Worm (Caenorhabditis elegans) whole organism, L4 larva: ENCODE data around the gene zip-12.
A peak's percentile ranks its signal among the peaks of the same experiment; 100 is the strongest.

Experiments used
- F10B5.3 ChIP-seq: sonication (generic microtip); optimal IDR thresholded peaks from 2 replicates; lab custom pipeline; 2016; ENCODE audit warnings: mild to moderate bottlenecking, missing genetic modification characterization, missing compliant biosample characterization
- F26F4.8 ChIP-seq: fragments of 200-800 bp; sonication (Bioruptor generic); conservative IDR thresholded peaks from 2 replicates; pipeline ENCODE4 v1.3.6; 2022; ENCODE audit warnings: missing genetic modification characterization, missing compliant biosample characterization
- F37D6.2 ChIP-seq: sonication (generic microtip); optimal IDR thresholded peaks from 2 replicates; lab custom pipeline; 2016; ENCODE audit warnings: mild to moderate bottlenecking, missing genetic modification characterization, missing compliant biosample characterization
- aha-1 ChIP-seq: fragments of 150-350 bp; peaks from one replicate; lab custom pipeline; 2014; ENCODE audit warnings: missing biosample characterization, missing genetic modification characterization
- aly-2 ChIP-seq: sonication (generic microtip); optimal IDR thresholded peaks from 2 replicates; lab custom pipeline; 2018; ENCODE audit warnings: missing biosample characterization, missing genetic modification characterization
- ama-1 ChIP-seq: fragments of 150-350 bp; optimal IDR thresholded peaks from 2 replicates; lab custom pipeline; 2014; ENCODE audit warnings: inconsistent platforms, mixed read lengths
- attf-4 ChIP-seq: sonication (generic microtip); optimal IDR thresholded peaks from 3 replicates; lab custom pipeline; 2017; ENCODE audit warnings: missing biosample characterization, missing genetic modification characterization
- ceh-20 ChIP-seq: fragments of 200-800 bp; sonication (Bioruptor generic); IDR thresholded peaks from 2 replicates; pipeline ENCODE4 v1.3.6; 2022; ENCODE audit warnings: missing genetic modification reagents, missing genetic modification characterization, missing compliant biosample characterization
- ceh-32 ChIP-seq: sonication (generic microtip); optimal IDR thresholded peaks from 2 replicates; lab custom pipeline; 2016; ENCODE audit warnings: mild to moderate bottlenecking, missing genetic modification characterization, missing compliant biosample characterization; ENCODE audit not compliant: poor library complexity
- ceh-82 ChIP-seq: sonication (generic microtip); optimal IDR thresholded peaks from 2 replicates; lab custom pipeline; 2017; ENCODE audit warnings: missing biosample characterization, missing genetic modification characterization
- cey-2 ChIP-seq: sonication (generic microtip); optimal IDR thresholded peaks from 3 replicates; lab custom pipeline; 2017; ENCODE audit warnings: missing genetic modification characterization, mild to moderate bottlenecking, missing compliant biosample characterization, antibody characterized with exemption, borderline replicate concordance; ENCODE audit not compliant: insufficient read depth
- ctbp-1 ChIP-seq: fragments of 200-800 bp; sonication (Bioruptor generic); IDR thresholded peaks from 2 replicates; pipeline ENCODE4 v1.3.6; 2022; ENCODE audit warnings: missing genetic modification reagents, missing genetic modification characterization, missing compliant biosample characterization
- daf-16 ChIP-seq, 3 experiments: sonication (generic microtip); optimal IDR thresholded peaks; 2 replicates each; lab custom pipeline; 2016 to 2017; ENCODE audit warnings: missing genetic modification characterization in 3 of 3, missing genetic modification reagents in 3 of 3, mild to moderate bottlenecking in 2 of 3, missing compliant biosample characterization in 2 of 3, missing biosample characterization in 1 of 3, moderate library complexity in 1 of 3
- daf-19 ChIP-seq: fragments of 200-800 bp; sonication (Bioruptor generic); conservative IDR thresholded peaks from 2 replicates; pipeline ENCODE4 v1.3.6; 2022; ENCODE audit warnings: missing genetic modification characterization, missing compliant biosample characterization
- dmd-8 ChIP-seq: fragments of 200-800 bp; sonication (Bioruptor generic); IDR thresholded peaks from 2 replicates; pipeline ENCODE4 v1.3.6; 2022; ENCODE audit warnings: missing genetic modification characterization, missing compliant biosample characterization
- dmd-9 ChIP-seq: fragments of 200-800 bp; sonication (Bioruptor generic); IDR thresholded peaks from 2 replicates; pipeline ENCODE4 v1.3.6; 2022; ENCODE audit warnings: missing genetic modification reagents, missing genetic modification characterization, missing compliant biosample characterization
- duxl-1 ChIP-seq: sonication (generic microtip); optimal IDR thresholded peaks from 2 replicates; lab custom pipeline; 2016; ENCODE audit warnings: mild to moderate bottlenecking, missing genetic modification characterization, moderate library complexity, missing compliant biosample characterization; ENCODE audit not compliant: poor library complexity
- egl-27 ChIP-seq: sonication (generic microtip); optimal IDR thresholded peaks from 3 replicates; lab custom pipeline; 2017; ENCODE audit warnings: missing biosample characterization, missing genetic modification reagents, missing genetic modification characterization
- egl-43 ChIP-seq: fragments of 200-800 bp; sonication (Bioruptor generic); IDR thresholded peaks from 2 replicates; pipeline ENCODE4 v1.3.6; 2022; ENCODE audit warnings: missing genetic modification reagents, missing genetic modification characterization, missing compliant biosample characterization
- fkh-10 ChIP-seq: fragments of 150-350 bp; optimal IDR thresholded peaks from 2 replicates; lab custom pipeline; 2014; ENCODE audit warnings: missing biosample characterization, missing genetic modification reagents, missing genetic modification characterization
- fos-1 ChIP-seq: fragments of 150-350 bp; optimal IDR thresholded peaks from 2 replicates; lab custom pipeline; 2014; ENCODE audit warnings: missing biosample characterization, missing genetic modification characterization
- hmg-1.1 ChIP-seq: fragments of 200-800 bp; sonication (Bioruptor generic); IDR thresholded peaks from 2 replicates; pipeline ENCODE4 v1.3.6; 2022; ENCODE audit warnings: missing genetic modification reagents, missing genetic modification characterization, missing compliant biosample characterization
- lim-7 ChIP-seq: fragments of 200-800 bp; sonication (Bioruptor generic); IDR thresholded peaks from 2 replicates; pipeline ENCODE4 v1.3.6; 2022; ENCODE audit warnings: missing genetic modification characterization, missing compliant biosample characterization
- lin-1 ChIP-seq: fragments of 200-800 bp; sonication (Bioruptor generic); IDR thresholded peaks from 2 replicates; pipeline ENCODE4 v1.3.6; 2022; ENCODE audit warnings: missing genetic modification reagents, missing genetic modification characterization, missing compliant biosample characterization
- lin-13 ChIP-seq: fragments of 150-350 bp; optimal IDR thresholded peaks from 2 replicates; lab custom pipeline; 2014; ENCODE audit warnings: missing biosample characterization, missing genetic modification reagents, missing genetic modification characterization
- lin-29 ChIP-seq: fragments of 200-800 bp; sonication (Bioruptor generic); IDR thresholded peaks from 2 replicates; pipeline ENCODE4 v1.3.6; 2022; ENCODE audit warnings: missing genetic modification reagents, missing genetic modification characterization, missing compliant biosample characterization
- lin-38 ChIP-seq: fragments of 200-800 bp; sonication (Bioruptor generic); IDR thresholded peaks from 2 replicates; pipeline ENCODE4 v1.3.6; 2022; ENCODE audit warnings: missing genetic modification reagents, missing genetic modification characterization, missing compliant biosample characterization
- lin-39 ChIP-seq: fragments of 150-350 bp; optimal IDR thresholded peaks from 2 replicates; lab custom pipeline; 2014; ENCODE audit warnings: missing biosample characterization, missing genetic modification reagents, missing genetic modification characterization
- mdt-29 ChIP-seq: fragments of 200-800 bp; sonication (Bioruptor generic); IDR thresholded peaks from 2 replicates; pipeline ENCODE4 v1.3.6; 2022; ENCODE audit warnings: missing genetic modification reagents, missing genetic modification characterization, missing compliant biosample characterization
- mep-1 ChIP-seq: fragments of 150-350 bp; sonication (generic microtip); optimal IDR thresholded peaks from 3 replicates; lab custom pipeline; 2014; ENCODE audit warnings: missing biosample characterization, missing genetic modification characterization
- mes-2 ChIP-seq: sonication (generic microtip); optimal IDR thresholded peaks from 2 replicates; lab custom pipeline; 2016; ENCODE audit warnings: missing genotype, mild to moderate bottlenecking, missing genetic modification characterization, missing compliant biosample characterization; ENCODE audit not compliant: poor library complexity, severe bottlenecking
- mxl-2 ChIP-seq: fragments of 200-800 bp; sonication (Bioruptor generic); conservative IDR thresholded peaks from 2 replicates; pipeline ENCODE4 v1.3.6; 2022; ENCODE audit warnings: missing genetic modification reagents, missing genetic modification characterization, missing compliant biosample characterization
- mxl-3 ChIP-seq: fragments of 200-800 bp; sonication (Bioruptor generic); optimal IDR thresholded peaks from 2 replicates; lab custom pipeline; 2018; ENCODE audit warnings: mild to moderate bottlenecking, missing genetic modification characterization, missing compliant biosample characterization
- nhr-10 ChIP-seq: fragments of 150-350 bp; optimal IDR thresholded peaks from 2 replicates; lab custom pipeline; 2014; ENCODE audit warnings: missing biosample characterization, missing genetic modification characterization
- nhr-11 ChIP-seq: fragments of 150-350 bp; optimal IDR thresholded peaks from 2 replicates; lab custom pipeline; 2014; ENCODE audit warnings: missing biosample characterization, missing genetic modification characterization
- nhr-237 ChIP-seq: sonication (generic microtip); optimal IDR thresholded peaks from 2 replicates; lab custom pipeline; 2017; ENCODE audit warnings: missing biosample characterization, missing genetic modification characterization
- nhr-28 ChIP-seq: fragments of 150-350 bp; optimal IDR thresholded peaks from 2 replicates; lab custom pipeline; 2014; ENCODE audit warnings: missing biosample characterization, missing genetic modification characterization
- nhr-42 ChIP-seq: fragments of 200-800 bp; sonication (Bioruptor generic); IDR thresholded peaks from 2 replicates; pipeline ENCODE4 v1.3.6; 2022; ENCODE audit warnings: missing genetic modification characterization, missing compliant biosample characterization
- nhr-77 ChIP-seq: fragments of 150-350 bp; optimal IDR thresholded peaks from 2 replicates; lab custom pipeline; 2014; ENCODE audit warnings: missing biosample characterization, missing genetic modification characterization
- php-3 ChIP-seq: fragments of 200-800 bp; sonication (Bioruptor generic); IDR thresholded peaks from 2 replicates; pipeline ENCODE4 v1.3.6; 2022; ENCODE audit warnings: missing genetic modification reagents, missing genetic modification characterization, missing compliant biosample characterization
- pqm-1 ChIP-seq: sonication (generic microtip); optimal IDR thresholded peaks from 2 replicates; lab custom pipeline; 2017; ENCODE audit warnings: missing biosample characterization, missing genetic modification characterization
- rbr-2 ChIP-seq: sonication (generic microtip); optimal IDR thresholded peaks from 2 replicates; lab custom pipeline; 2016; ENCODE audit warnings: missing genotype, missing genetic modification characterization, missing compliant biosample characterization
- saeg-2 ChIP-seq: fragments of 200-800 bp; sonication (Bioruptor generic); IDR thresholded peaks from 2 replicates; pipeline ENCODE4 v1.3.6; 2022; ENCODE audit warnings: missing genetic modification reagents, missing genetic modification characterization, missing compliant biosample characterization
- sdz-12 ChIP-seq: fragments of 200-800 bp; sonication (Bioruptor generic); optimal IDR thresholded peaks from 2 replicates; lab custom pipeline; 2018; ENCODE audit warnings: mild to moderate bottlenecking, missing genetic modification characterization, missing compliant biosample characterization
- set-16 ChIP-seq: fragments of 200-800 bp; sonication (Bioruptor generic); IDR thresholded peaks from 2 replicates; pipeline ENCODE4 v1.3.6; 2022; ENCODE audit warnings: missing genetic modification reagents, missing genetic modification characterization, missing compliant biosample characterization
- spr-1 ChIP-seq: sonication (generic microtip); optimal IDR thresholded peaks from 2 replicates; lab custom pipeline; 2016; ENCODE audit warnings: mild to moderate bottlenecking, missing genetic modification characterization, missing compliant biosample characterization
- unc-62 ChIP-seq, 3 experiments: fragments of 150-350 bp in 1 of 3; sonication (generic microtip); optimal IDR thresholded peaks in 2 of 3; peaks in 1 of 3; 1 replicate in 1 of 3; 2 replicates in 2 of 3; lab custom pipeline; 2014 to 2017; ENCODE audit warnings: missing biosample characterization in 3 of 3, missing genetic modification characterization in 3 of 3, missing genetic modification reagents in 3 of 3, missing genotype in 1 of 3
- vab-7 ChIP-seq: fragments of 200-800 bp; sonication (Bioruptor generic); IDR thresholded peaks from 2 replicates; pipeline ENCODE4 v1.3.6; 2022; ENCODE audit warnings: missing genetic modification reagents, missing genetic modification characterization, missing compliant biosample characterization
- zfp-3 ChIP-seq: fragments of 200-800 bp; sonication (Bioruptor generic); conservative IDR thresholded peaks from 2 replicates; pipeline ENCODE4 v1.3.6; 2022; ENCODE audit warnings: missing genetic modification reagents, missing genetic modification characterization, missing compliant biosample characterization
- zip-2 ChIP-seq: fragments of 150-350 bp; optimal IDR thresholded peaks from 2 replicates; lab custom pipeline; 2014; ENCODE audit warnings: missing biosample characterization, missing genetic modification characterization
- ztf-11 ChIP-seq: fragments of 150-350 bp; optimal IDR thresholded peaks from 2 replicates; lab custom pipeline; 2014; ENCODE audit warnings: missing biosample characterization, missing genetic modification characterization

Gene zip-12

DNA sequence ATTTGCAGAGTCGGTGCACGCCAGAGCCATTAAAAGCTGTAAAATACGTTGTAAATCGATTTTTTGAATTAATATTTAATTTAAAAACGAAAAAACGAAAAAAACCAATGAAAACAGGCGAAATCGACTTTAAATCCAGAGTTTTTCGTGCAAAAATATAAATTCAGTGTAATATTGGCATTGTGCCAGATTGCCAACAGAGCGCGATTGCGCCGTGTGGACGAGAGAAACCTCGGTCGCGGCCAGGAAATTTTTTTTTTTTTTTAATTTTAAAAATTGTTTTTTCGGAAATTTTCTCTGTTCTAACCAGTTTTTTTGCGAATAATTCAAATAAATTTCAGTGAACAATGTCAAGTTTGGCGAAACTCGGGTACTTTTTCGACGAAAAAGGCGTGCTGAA lies 23.6 kb downstream of the zip-12 start, which contains the start of the genes pph-4.1 and Y75B8A.31 (continued):
- TF ChIP-seq rbr-2 (peak; percentile 80), nhr-237 (tag; lab: Kevin White, UChicago) (no peak), F37D6.2 (tag; lab: Kevin White, UChicago) (peak; percentile 62), F26F4.8 (GFP tag; lab: Robert Waterston, UW) (no peak), F10B5.3 (tag; lab: Kevin White, UChicago) (peak; percentile 25), dmd-8 (GFP tag; lab: Robert Waterston, UW) (no peak), egl-27 (tag; lab: Kevin White, UChicago) (no peak), cey-2 (tag; lab: Kevin White, UChicago) (no peak), php-3 (no peak), spr-1 (peak; percentile 41), nhr-10 (tag; lab: Kevin White, UChicago) (no peak), sdz-12 (GFP tag; lab: Kevin White, UChicago) (peak; percentile 44), aha-1 (no peak), lin-38 (GFP tag; lab: Robert Waterston, UW) (peak; percentile 99), ama-1 (lab: Kevin White, UChicago) (no peak), fos-1 (tag; lab: Kevin White, UChicago) (no peak), nhr-77 (tag; lab: Kevin White, UChicago) (peak; percentile 65), nhr-42 (no peak), ceh-20 (GFP tag; lab: Robert Waterston, UW) (peak; percentile 54; the same call in 1 of the 2 replicates), lin-29 (no peak), mxl-3 (GFP tag; lab: Kevin White, UChicago) (no peak), ceh-32 (tag; lab: Kevin White, UChicago) (no peak), nhr-28 (tag; lab: Kevin White, UChicago) (peak; percentile 71), saeg-2 (GFP tag; lab: Robert Waterston, UW) (no peak), egl-43 (GFP tag; lab: Robert Waterston, UW) (no peak), duxl-1 (tag; lab: Kevin White, UChicago) (peak; percentile 0), zfp-3 (0 out of 2 replicates have a peak, but pooled peaks have one; percentile 27), lin-39 (no peak), vab-7 (GFP tag; lab: Robert Waterston, UW) (no peak), unc-62 (GFP tag; optimal IDR thresholded peaks at IDR 0.05 in 1 of 2; lab: Kevin White, UChicago) (no peak), unc-62 (tag; optimal IDR thresholded peaks at IDR 0.05; lab: Kevin White, UChicago) (no peak), hmg-1.1 (GFP tag; lab: Robert Waterston, UW) (0 out of 2 replicates have a peak, but pooled peaks have one; percentile 16), lin-1 (GFP tag; lab: Robert Waterston, UW) (peak; percentile 59; the same call in 1 of the 2 replicates), mes-2 (tag; lab: Kevin White, UChicago) (peak; percentile 99), ceh-82 (tag; lab: Kevin White, UChicago) (no peak), daf-16 (GFP tag; optimal IDR thresholded peaks at IDR 0.05; lab: Kevin White, UChicago) (peak; percentile 12 to 45), daf-16 (tag; optimal IDR thresholded peaks at IDR 0.05; lab: Kevin White, UChicago) (peak; percentile 37), lim-7 (GFP tag; lab: Robert Waterston, UW) (no peak), ctbp-1 (GFP tag; lab: Robert Waterston, UW) (no peak), mxl-2 (GFP tag; lab: Robert Waterston, UW) (no peak), ztf-11 (no peak), nhr-11 (tag; lab: Kevin White, UChicago) (no peak), mep-1 (tag; lab: Kevin White, UChicago) (peak; percentile 82), aly-2 (tag; lab: Kevin White, UChicago) (no peak), attf-4 (no peak), lin-13 (GFP tag; lab: Kevin White, UChicago) (peak; percentile 81), fkh-10 (GFP tag; lab: Kevin White, UChicago) (no peak), mdt-29 (GFP tag; lab: Robert Waterston, UW) (no peak), dmd-9 (GFP tag; lab: Robert Waterston, UW) (peak; percentile 92), set-16 (GFP tag; lab: Robert Waterston, UW) (no peak), daf-19 (GFP tag; lab: Robert Waterston, UW) (no peak), pqm-1 (tag; lab: Kevin White, UChicago) (no peak), zip-2 (tag; lab: Kevin White, UChicago) (no peak)
